Fruit fly (Drosophila melanogaster): ENCODE measurements around the gene CG7084.

The CG7084 gene

DNA sequence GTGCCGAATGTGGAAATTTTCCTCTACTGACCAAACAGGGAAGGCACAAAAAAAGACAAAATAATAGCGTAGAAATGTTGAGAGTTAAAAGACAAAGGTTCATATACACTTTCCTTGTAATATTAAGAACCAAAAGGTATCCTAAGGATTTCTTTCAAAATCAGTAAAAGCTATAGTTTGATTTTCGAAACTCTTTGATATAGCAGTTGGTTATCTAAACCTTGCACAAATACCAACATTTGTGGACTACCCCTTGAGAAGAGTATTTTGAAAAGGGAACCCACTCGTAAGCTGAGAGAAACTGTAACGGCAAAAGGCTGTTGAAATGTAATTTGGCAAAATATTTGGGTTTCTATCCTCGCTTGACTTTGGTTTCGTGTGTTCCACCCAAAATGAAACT, 28.8 kb upstream of the CG7084 start (continued):
- no peak for TF ChIP-seq Abd-B (GFP tag; optimal IDR thresholded peaks at IDR 0.05)
- peak; percentile 49 for TF ChIP-seq CG2120 (GFP tag; optimal IDR thresholded peaks at IDR 0.05)
- no peak for TF ChIP-seq psq (GFP tag; optimal IDR thresholded peaks at IDR 0.05)
- no peak for TF ChIP-seq CG3065 (GFP tag; optimal IDR thresholded peaks at IDR 0.05)
- TF ChIP-seq CG18476 (GFP tag; optimal IDR thresholded peaks at IDR 0.05): no peak
- no peak for TF ChIP-seq corto (GFP tag; optimal IDR thresholded peaks at IDR 0.05)
- no peak for TF ChIP-seq Usf (GFP tag; optimal IDR thresholded peaks at IDR 0.05)
- TF ChIP-seq en (GFP tag; optimal IDR thresholded peaks at IDR 0.05): no peak
- TF ChIP-seq fd96Cb (tag; optimal IDR thresholded peaks at IDR 0.05): peak; percentile 10
- TF ChIP-seq Sry-β (GFP tag; optimal IDR thresholded peaks at IDR 0.05): no peak
- no peak for TF ChIP-seq ham (GFP tag; IDR thresholded peaks at IDR 0.05)
- TF ChIP-seq CG16815 (GFP tag; optimal IDR thresholded peaks at IDR 0.05): no peak
- TF ChIP-seq caup (GFP tag; optimal IDR thresholded peaks at IDR 0.05; ENCODE audit: severe bottlenecking): no peak
- no peak for TF ChIP-seq Bgb (GFP tag; IDR thresholded peaks at IDR 0.05; ENCODE audit: partially characterized antibody)
- TF ChIP-seq Dip3 (GFP tag; optimal IDR thresholded peaks at IDR 0.05): no peak
- no peak for TF ChIP-seq CG14710 (tag; optimal IDR thresholded peaks at IDR 0.05)
- no peak for TF ChIP-seq BEAF-32 (GFP tag; optimal IDR thresholded peaks at IDR 0.05)
- TF ChIP-seq CG7987 (GFP tag; optimal IDR thresholded peaks at IDR 0.05): no peak
- TF ChIP-seq CrebB (tag; optimal IDR thresholded peaks at IDR 0.05): no peak
- no peak for TF ChIP-seq chn (GFP tag; optimal IDR thresholded peaks at IDR 0.05)
- TF ChIP-seq ftz-f1 (GFP tag; optimal IDR thresholded peaks at IDR 0.05): no peak
- TF ChIP-seq chif (GFP tag; optimal IDR thresholded peaks at IDR 0.05): no peak
- no peak for TF ChIP-seq HLHmδ (GFP tag; optimal IDR thresholded peaks at IDR 0.05)
- TF ChIP-seq Sox100B (GFP tag; optimal IDR thresholded peaks at IDR 0.05): no peak
- no peak for TF ChIP-seq CG34376 (GFP tag; optimal IDR thresholded peaks at IDR 0.05)
- no peak for TF ChIP-seq CG3407 (GFP tag; optimal IDR thresholded peaks at IDR 0.05)
- TF ChIP-seq CG30020 (tag; optimal IDR thresholded peaks at IDR 0.05): no peak
- no peak for TF ChIP-seq CG4424 (GFP tag; optimal IDR thresholded peaks at IDR 0.05)
- no peak for TF ChIP-seq CG10366 (GFP tag; IDR thresholded peaks at IDR 0.05)
- no peak for TF ChIP-seq br (optimal IDR thresholded peaks at IDR 0.05)
- TF ChIP-seq Hey (tag; optimal IDR thresholded peaks at IDR 0.05): no peak
- TF ChIP-seq MBD-R2 (GFP tag; IDR thresholded peaks at IDR 0.05): no peak
- no peak for TF ChIP-seq GATAe (GFP tag; conservative IDR thresholded peaks at IDR 0.05)
- TF ChIP-seq mirr (GFP tag; optimal IDR thresholded peaks at IDR 0.05): no peak
- TF ChIP-seq CG15073 (GFP tag; optimal IDR thresholded peaks at IDR 0.05): no peak
- TF ChIP-seq CG8359 (GFP tag; optimal IDR thresholded peaks at IDR 0.05; ENCODE audit: borderline replicate concordance): no peak
- peak; percentile 46 for TF ChIP-seq Fer1 (GFP tag; optimal IDR thresholded peaks at IDR 0.05)
- TF ChIP-seq CG6791 (GFP tag; IDR thresholded peaks at IDR 0.05; ENCODE audit: partially characterized antibody): no peak
- TF ChIP-seq gro (GFP tag; optimal IDR thresholded peaks at IDR 0.05): no peak
- no peak for TF ChIP-seq vfl (GFP tag; optimal IDR thresholded peaks at IDR 0.05)
- TF ChIP-seq gce (GFP tag; IDR thresholded peaks at IDR 0.05): no peak
- 0 out of 2 replicates have a peak, but pooled peaks have one; percentile 7 for TF ChIP-seq E2f1 (GFP tag; IDR thresholded peaks at IDR 0.05)
- no peak for TF ChIP-seq Lpt (GFP tag; optimal IDR thresholded peaks at IDR 0.05)
- no peak for TF ChIP-seq CG3847 (GFP tag; IDR thresholded peaks at IDR 0.05)
- TF ChIP-seq CG6854 (GFP tag; optimal IDR thresholded peaks at IDR 0.05): no peak
- TF ChIP-seq jigr1 (GFP tag; IDR thresholded peaks at IDR 0.05): no peak
- TF ChIP-seq CG15514 (GFP tag; optimal IDR thresholded peaks at IDR 0.05): peak; percentile 2
- no peak for TF ChIP-seq Taf1 (GFP tag; IDR thresholded peaks at IDR 0.05)
- TF ChIP-seq sim (GFP tag; IDR thresholded peaks at IDR 0.05): no peak
- TF ChIP-seq nau (GFP tag; optimal IDR thresholded peaks at IDR 0.05): no peak
- no peak for TF ChIP-seq CG12219 (GFP tag; optimal IDR thresholded peaks at IDR 0.05)
- TF ChIP-seq seq (GFP tag; IDR thresholded peaks at IDR 0.05): no peak

All from whole organism, embryonic.